Fruit fly (Drosophila melanogaster) whole organism, pupa: ENCODE data around the gene CG6066.
A peak's percentile ranks its signal among the peaks of the same experiment; 100 is the strongest.

Experiments
- CG10348 ChIP-seq: fragments of 200-800 bp; sonication (Bioruptor generic); IDR thresholded peaks from 2 replicates; pipeline ENCODE4 v1.3.6; 2022; ENCODE audit warnings: missing biosample characterization, missing genetic modification characterization
- CG12605 ChIP-seq: fragments of 200-800 bp; sonication (Bioruptor generic); IDR thresholded peaks from 2 replicates; pipeline ENCODE4 v1.3.6; 2022; ENCODE audit warnings: missing biosample characterization, missing genetic modification characterization
- CG13204 ChIP-seq: fragments of 200-800 bp; sonication (Bioruptor generic); optimal IDR thresholded peaks from 2 replicates; lab custom pipeline; 2018; ENCODE audit warnings: missing biosample characterization, mild to moderate bottlenecking, missing genetic modification characterization, moderate library complexity
- CG14655 ChIP-seq: fragments of 200-800 bp; sonication (Bioruptor generic); optimal IDR thresholded peaks from 3 replicates; lab custom pipeline; 2017; ENCODE audit warnings: mild to moderate bottlenecking, missing biosample characterization, missing genetic modification reagents, missing genetic modification characterization
- CG15710 ChIP-seq: fragments of 200-800 bp; sonication (Bioruptor generic); optimal IDR thresholded peaks from 2 replicates; lab custom pipeline; 2018; ENCODE audit warnings: missing biosample characterization, mild to moderate bottlenecking, missing genetic modification characterization, moderate library complexity
- CG17806 ChIP-seq: fragments of 200-800 bp; sonication (Bioruptor generic); optimal IDR thresholded peaks from 2 replicates; lab custom pipeline; 2018; ENCODE audit warnings: missing biosample characterization, mild to moderate bottlenecking, missing genetic modification characterization, moderate library complexity
- CG32121 ChIP-seq: fragments of 200-800 bp; sonication (Bioruptor generic); IDR thresholded peaks from 2 replicates; pipeline ENCODE4 v1.3.6; 2022; ENCODE audit warnings: missing biosample characterization, missing genetic modification characterization
- CG34367 ChIP-seq: fragments of 200-800 bp; sonication (Bioruptor generic); optimal IDR thresholded peaks from 2 replicates; lab custom pipeline; 2018; ENCODE audit warnings: missing biosample characterization, mild to moderate bottlenecking, missing genetic modification characterization
- CG4496 ChIP-seq: fragments of 200-800 bp; sonication (Bioruptor generic); IDR thresholded peaks from 3 replicates; pipeline ENCODE4 v1.3.6; 2022; ENCODE audit warnings: missing biosample characterization, missing genetic modification characterization
- CG8159 ChIP-seq: fragments of 200-800 bp; sonication (Bioruptor generic); optimal IDR thresholded peaks from 3 replicates; lab custom pipeline; 2018; ENCODE audit warnings: missing biosample characterization, mild to moderate bottlenecking, missing genetic modification characterization, moderate library complexity
- CG8301 ChIP-seq: fragments of 200-800 bp; sonication (Bioruptor generic); optimal IDR thresholded peaks from 2 replicates; lab custom pipeline; 2018; ENCODE audit warnings: missing biosample characterization, mild to moderate bottlenecking, missing genetic modification characterization
- CG9948 ChIP-seq: fragments of 200-800 bp; sonication (Bioruptor generic); optimal IDR thresholded peaks from 2 replicates; lab custom pipeline; 2018; ENCODE audit warnings: missing biosample characterization, mild to moderate bottlenecking, missing genetic modification characterization, moderate library complexity
- D1 ChIP-seq: fragments of 200-800 bp; sonication (Bioruptor generic); optimal IDR thresholded peaks from 2 replicates; lab custom pipeline; 2018; ENCODE audit warnings: missing biosample characterization, mild to moderate bottlenecking, missing genetic modification characterization, moderate library complexity
- EcR ChIP-seq: fragments of 200-800 bp; sonication (Bioruptor generic); optimal IDR thresholded peaks from 3 replicates; lab custom pipeline; 2019; ENCODE audit warnings: missing biosample characterization, missing genetic modification characterization, mild to moderate bottlenecking, moderate library complexity, missing genetic modification reagents
- Ets98B ChIP-seq: fragments of 200-800 bp; sonication (Bioruptor generic); IDR thresholded peaks from 2 replicates; pipeline ENCODE4 v1.3.6; 2022; ENCODE audit warnings: missing biosample characterization, missing genetic modification characterization
- Pif1A ChIP-seq: fragments of 200-800 bp; sonication (Bioruptor generic); optimal IDR thresholded peaks from 3 replicates; lab custom pipeline; 2016; ENCODE audit warnings: missing biosample characterization, missing genetic modification characterization
- Pif1B ChIP-seq: fragments of 200-800 bp; sonication (Bioruptor generic); optimal IDR thresholded peaks from 3 replicates; lab custom pipeline; 2016; ENCODE audit warnings: missing biosample characterization, missing genetic modification characterization
- Snoo ChIP-seq: fragments of 200-800 bp; sonication (Bioruptor generic); optimal IDR thresholded peaks from 3 replicates; lab custom pipeline; 2017; ENCODE audit warnings: missing biosample characterization, mild to moderate bottlenecking, missing genetic modification characterization, inconsistent platforms
- fd96Ca ChIP-seq: fragments of 200-800 bp; sonication (Bioruptor generic); IDR thresholded peaks from 3 replicates; pipeline ENCODE4 v1.3.6; 2022; ENCODE audit warnings: missing biosample characterization, missing genetic modification characterization
- gl ChIP-seq: fragments of 200-800 bp; sonication (Bioruptor generic); optimal IDR thresholded peaks from 2 replicates; lab custom pipeline; 2018; ENCODE audit warnings: missing biosample characterization, mild to moderate bottlenecking, missing genetic modification characterization
- rn ChIP-seq: fragments of 200-800 bp; sonication (Bioruptor generic); IDR thresholded peaks from 2 replicates; pipeline ENCODE4 v1.3.6; 2022; ENCODE audit warnings: missing biosample characterization, missing genetic modification characterization

CG6066 gene

dm6 chr3R:27092263-27092662 is 24.2 kb downstream of the CG6066 start:
- TF ChIP-seq CG10348 (GFP tag; lab: Robert Waterston, UW) (no peak), CG34367 (tag; lab: Kevin White, UChicago) (peak; percentile 34), CG8301 (tag; lab: Kevin White, UChicago) (peak; percentile 31), CG9948 (peak; percentile 50), D1 (no peak), CG4496 (peak; percentile 80), Pif1A (GFP tag; lab: Kevin White, UChicago) (peak; percentile 34), CG8159 (tag; lab: Kevin White, UChicago) (peak; percentile 50), EcR (GFP tag; lab: Kevin White, UChicago) (peak; percentile 72), gl (no peak), Ets98B (GFP tag; lab: Robert Waterston, UW) (no peak), CG12605 (GFP tag; lab: Robert Waterston, UW) (no peak), CG17806 (tag; lab: Kevin White, UChicago) (peak; percentile 36), Pif1B (no peak), CG32121 (GFP tag; lab: Robert Waterston, UW) (peak; percentile 40; the same call in 1 of the 2 replicates), CG13204 (no peak), CG14655 (peak; percentile 34), CG15710 (peak; percentile 34), Snoo (tag; lab: Kevin White, UChicago) (no peak), fd96Ca (GFP tag; lab: Robert Waterston, UW) (no peak), rn (GFP tag; lab: Robert Waterston, UW) (no peak)

- TF ChIP-seq EcR (GFP tag; lab: Kevin White, UChicago): peak; percentile 44
- TF ChIP-seq CG13204: no peak
- TF ChIP-seq Ets98B (GFP tag; lab: Robert Waterston, UW): 0 out of 2 replicates have a peak, but pooled peaks have one; percentile 24
- peak; percentile 15; the same call in 1 of the 3 replicates for TF ChIP-seq CG4496
- 0 out of 2 replicates have a peak, but pooled peaks have one; percentile 40 for TF ChIP-seq CG32121 (GFP tag; lab: Robert Waterston, UW)
- TF ChIP-seq, all 21 proteins: peak for 4
Observed at dm6 chr3R:27091106-27091505, 25.4 kb downstream of the CG6066 start, which contains the start of gene Cpr97Eb. Gene Cpr97Eb (minus strand): TSS chr3R:27091130.

dm6 chr3R:27087549-27087948 is 29.0 kb downstream of the CG6066 start, which contains the start of gene Cpr97Ea:
Gene Cpr97Ea (minus strand): TSS chr3R:27087778.
- no peak for TF ChIP-seq CG8301 (tag; lab: Kevin White, UChicago)
- no peak for TF ChIP-seq D1
- TF ChIP-seq CG14655: no peak
- TF ChIP-seq CG12605 (GFP tag; lab: Robert Waterston, UW): no peak
- peak; percentile 70 for TF ChIP-seq EcR (GFP tag; lab: Kevin White, UChicago)
- TF ChIP-seq CG13204: peak; percentile 53
- no peak for TF ChIP-seq rn (GFP tag; lab: Robert Waterston, UW)
- TF ChIP-seq CG10348 (GFP tag; lab: Robert Waterston, UW): no peak

- TF ChIP-seq CG14655: peak; percentile 42
- peak; percentile 6 for TF ChIP-seq CG8301 (tag; lab: Kevin White, UChicago)
- no peak for TF ChIP-seq CG10348 (GFP tag; lab: Robert Waterston, UW)
- TF ChIP-seq CG34367 (tag; lab: Kevin White, UChicago): no peak
- TF ChIP-seq CG15710: no peak
- peak; percentile 11 for TF ChIP-seq gl
- TF ChIP-seq Ets98B (GFP tag; lab: Robert Waterston, UW): 0 out of 2 replicates have a peak, but pooled peaks have one; percentile 10
- TF ChIP-seq CG9948: peak; percentile 18
- no peak for TF ChIP-seq D1
- peak; percentile 62 for TF ChIP-seq Pif1A (GFP tag; lab: Kevin White, UChicago)
- TF ChIP-seq fd96Ca (GFP tag; lab: Robert Waterston, UW): no peak
- TF ChIP-seq CG13204: no peak
- TF ChIP-seq Pif1B: no peak
- TF ChIP-seq EcR (GFP tag; lab: Kevin White, UChicago): peak; percentile 91
- TF ChIP-seq Snoo (tag; lab: Kevin White, UChicago): no peak
- TF ChIP-seq CG32121 (GFP tag; lab: Robert Waterston, UW): peak; percentile 25; the same call in 1 of the 2 replicates
- TF ChIP-seq rn (GFP tag; lab: Robert Waterston, UW): no peak
- peak; percentile 62 for TF ChIP-seq CG12605 (GFP tag; lab: Robert Waterston, UW)
- peak; percentile 74 for TF ChIP-seq CG8159 (tag; lab: Kevin White, UChicago)
- peak; percentile 70; the same call in 2 of the 3 replicates for TF ChIP-seq CG4496
- peak; percentile 54 for TF ChIP-seq CG17806 (tag; lab: Kevin White, UChicago)
Observed at dm6 chr3R:27084528-27085052, 31.9 kb downstream of the CG6066 start.

dm6 chr3R:27082752-27083151 is 33.8 kb downstream of the CG6066 start:
- TF ChIP-seq CG12605 (GFP tag; lab: Robert Waterston, UW) (no peak), CG8301 (tag; lab: Kevin White, UChicago) (no peak), Pif1B (no peak), fd96Ca (GFP tag; lab: Robert Waterston, UW) (no peak), CG13204 (no peak), CG10348 (GFP tag; lab: Robert Waterston, UW) (no peak), CG34367 (tag; lab: Kevin White, UChicago) (no peak)

- TF ChIP-seq Snoo (tag; lab: Kevin White, UChicago): no peak
- no peak for TF ChIP-seq CG10348 (GFP tag; lab: Robert Waterston, UW)
- no peak for TF ChIP-seq CG17806 (tag; lab: Kevin White, UChicago)
Observed at dm6 chr3R:27076618-27077017, 39.9 kb downstream of the CG6066 start.
